Worm (Caenorhabditis elegans) whole organism, mixed stage, embryonic: ENCODE data around the gene glb-1.

Source experiments
- elt-1 ChIP-seq: sonication (generic microtip); optimal IDR thresholded peaks from 2 replicates; lab custom pipeline; 2017; ENCODE audit warnings: missing genetic modification characterization, mild to moderate bottlenecking, missing compliant biosample characterization, antibody characterized with exemption, moderate library complexity, borderline replicate concordance; ENCODE audit not compliant: insufficient read depth
- sem-2 ChIP-seq: fragments of 200-800 bp; sonication (Bioruptor generic); optimal IDR thresholded peaks from 2 replicates; lab custom pipeline; 2018; ENCODE audit warnings: mild to moderate bottlenecking, missing genetic modification characterization, missing compliant biosample characterization
- ztf-11 ChIP-seq: fragments of 150-350 bp; optimal IDR thresholded peaks from 2 replicates; lab custom pipeline; 2014; ENCODE audit warnings: missing biosample characterization, missing genetic modification characterization

- TF ChIP-seq ztf-11 (tag; lab: Kevin White, UChicago) = peak; percentile 46
- no peak for TF ChIP-seq elt-1
- no peak for TF ChIP-seq sem-2
Observed at ce11 chrIII:8971255-8972020, 48.3 kb upstream of the glb-1 start, which contains the start of the genes eif-3.D and R08D7.4.
